Worm (Caenorhabditis elegans): ENCODE results near the gene psf-1.
A peak's percentile ranks its signal among the peaks of the same experiment; 100 is the strongest.

Gene psf-1

ce11 chrII:9931012-9931411 is 37.5 kb upstream of the psf-1 start (continued):
- TF ChIP-seq daf-8 (GFP tag; IDR thresholded peaks at IDR 0.05) = no peak
- TF ChIP-seq set-16 (GFP tag; IDR thresholded peaks at IDR 0.05) = no peak
- TF ChIP-seq F26F4.8 (GFP tag; conservative IDR thresholded peaks at IDR 0.05) = no peak
- TF ChIP-seq madf-9 (GFP tag; conservative IDR thresholded peaks at IDR 0.05) = no peak
- TF ChIP-seq egl-27 (tag; optimal IDR thresholded peaks at IDR 0.05) = no peak
- TF ChIP-seq hlh-30 (tag; optimal IDR thresholded peaks at IDR 0.05; ENCODE audit: insufficient read depth) = peak; percentile 57
- no peak for TF ChIP-seq ZK546.5 (tag; optimal IDR thresholded peaks at IDR 0.05)
- TF ChIP-seq unc-39 (tag; optimal IDR thresholded peaks at IDR 0.05) = no peak
- no peak for TF ChIP-seq zip-2 (tag; optimal IDR thresholded peaks at IDR 0.05)
- no peak for TF ChIP-seq ceh-82 (tag; optimal IDR thresholded peaks at IDR 0.05)
- TF ChIP-seq nhr-111 (GFP tag; optimal IDR thresholded peaks at IDR 0.05) = no peak
- no peak for TF ChIP-seq nhr-25 (tag; optimal IDR thresholded peaks at IDR 0.05; ENCODE audit: borderline replicate concordance, insufficient read depth)
- TF ChIP-seq zag-1 (tag; optimal IDR thresholded peaks at IDR 0.05) = no peak

- TF ChIP-seq spr-1 (tag; optimal IDR thresholded peaks at IDR 0.05) (no peak), ceh-32 (tag; optimal IDR thresholded peaks at IDR 0.05; ENCODE audit: poor library complexity) (no peak), php-3 (GFP tag; IDR thresholded peaks at IDR 0.05) (peak; percentile 90), vab-7 (GFP tag; IDR thresholded peaks at IDR 0.05) (no peak), F26F4.8 (GFP tag; conservative IDR thresholded peaks at IDR 0.05) (no peak), ZK546.5 (tag; optimal IDR thresholded peaks at IDR 0.05) (no peak), nhr-77 (tag; optimal IDR thresholded peaks at IDR 0.05) (no peak), F37D6.2 (tag; optimal IDR thresholded peaks at IDR 0.05) (no peak), ZK337.2 (GFP tag; IDR thresholded peaks at IDR 0.05) (no peak), snpc-4 (tag; optimal IDR thresholded peaks at IDR 0.05) (no peak), ztf-7 (tag; optimal IDR thresholded peaks at IDR 0.05) (no peak), dmd-6 (GFP tag; IDR thresholded peaks at IDR 0.05) (peak; percentile 27; the same call in 1 of the 2 replicates), lim-7 (GFP tag; IDR thresholded peaks at IDR 0.05) (no peak), ceh-20 (GFP tag; IDR thresholded peaks at IDR 0.05) (no peak), dve-1 (tag; optimal IDR thresholded peaks at IDR 0.05; ENCODE audit: insufficient read depth) (peak; percentile 76), daf-16 (GFP tag; optimal IDR thresholded peaks at IDR 0.05) (no peak), daf-16 (tag; optimal IDR thresholded peaks at IDR 0.05) (peak; percentile 88), daf-12 (tag; optimal IDR thresholded peaks at IDR 0.05) (no peak), aha-1 (tag) (no peak), zip-11 (GFP tag; IDR thresholded peaks at IDR 0.05) (no peak), hif-1 (tag; optimal IDR thresholded peaks at IDR 0.05) (no peak), unc-39 (tag; optimal IDR thresholded peaks at IDR 0.05) (no peak), zfp-2 (tag; optimal IDR thresholded peaks at IDR 0.05) (no peak), pqm-1 (tag; optimal IDR thresholded peaks at IDR 0.05) (peak; percentile 6), hlh-30 (tag; optimal IDR thresholded peaks at IDR 0.05; ENCODE audit: insufficient read depth) (no peak), tra-1 (GFP tag; IDR thresholded peaks at IDR 0.05) (no peak), hlh-11 (tag; optimal IDR thresholded peaks at IDR 0.05) (peak; percentile 10), duxl-1 (tag; optimal IDR thresholded peaks at IDR 0.05; ENCODE audit: poor library complexity) (no peak)
Observed at ce11 chrII:9931476-9931875, 37.0 kb upstream of the psf-1 start, which contains the start of gene pho-11. Gene pho-11 (plus strand): TSS chrII:9931849.

ce11 chrII:9933947-9934383 is 34.5 kb upstream of the psf-1 start:
- TF ChIP-seq lin-38 (GFP tag; IDR thresholded peaks at IDR 0.05) (peak; percentile 59), hlh-11 (tag; optimal IDR thresholded peaks at IDR 0.05) (peak; percentile 27), Y75B8A.6 (GFP tag; IDR thresholded peaks at IDR 0.05) (peak; percentile 66; the same call in 1 of the 2 replicates), mep-1 (tag; optimal IDR thresholded peaks at IDR 0.05) (peak; percentile 71), mes-2 (tag; optimal IDR thresholded peaks at IDR 0.05; ENCODE audit: poor library complexity, severe bottlenecking) (peak; percentile 17), nhr-76 (tag; optimal IDR thresholded peaks at IDR 0.05) (no peak), F26F4.8 (GFP tag; conservative IDR thresholded peaks at IDR 0.05) (no peak), egl-27 (tag; optimal IDR thresholded peaks at IDR 0.05) (no peak), dpl-1 (GFP tag; optimal IDR thresholded peaks at IDR 0.05) (no peak), aly-2 (tag; optimal IDR thresholded peaks at IDR 0.05) (no peak), dve-1 (tag; optimal IDR thresholded peaks at IDR 0.05; ENCODE audit: insufficient read depth) (peak; percentile 28), lin-13 (GFP tag; optimal IDR thresholded peaks at IDR 0.05) (peak; percentile 61), T26A8.4 (GFP tag; IDR thresholded peaks at IDR 0.05) (peak; percentile 60), vab-7 (GFP tag; IDR thresholded peaks at IDR 0.05) (peak; percentile 28; the same call in 1 of the 2 replicates), ceh-20 (GFP tag; IDR thresholded peaks at IDR 0.05) (0 out of 2 replicates have a peak, but pooled peaks have one; percentile 8), cey-2 (tag; optimal IDR thresholded peaks at IDR 0.05; ENCODE audit: borderline replicate concordance, insufficient read depth) (no peak), Y48G9A.11 (GFP tag; IDR thresholded peaks at IDR 0.05) (no peak), nhr-102 (tag; optimal IDR thresholded peaks at IDR 0.05) (peak; percentile 62)

Data from whole organism, L4 larva.